Worm (Caenorhabditis elegans) whole organism, late embryonic: ENCODE measurements around the gene cdc-25.2.

Source experiments
- C38D4.7 ChIP-seq: fragments of 200-800 bp; sonication (Bioruptor generic); optimal IDR thresholded peaks from 2 replicates; lab custom pipeline; 2018; ENCODE audit warnings: mild to moderate bottlenecking, missing genetic modification characterization, moderate library complexity, missing compliant biosample characterization
- F13H6.1 ChIP-seq: sonication (generic microtip); optimal IDR thresholded peaks from 2 replicates; lab custom pipeline; 2016; ENCODE audit warnings: missing genetic modification characterization, missing compliant biosample characterization
- K02D7.2 ChIP-seq: sonication (generic microtip); optimal IDR thresholded peaks from 2 replicates; lab custom pipeline; 2017; ENCODE audit warnings: mild to moderate bottlenecking, missing genetic modification characterization, missing compliant biosample characterization
- K09A11.1 ChIP-seq: sonication (generic microtip); optimal IDR thresholded peaks from 2 replicates; lab custom pipeline; 2017; ENCODE audit warnings: antibody characterized with exemption, mild to moderate bottlenecking, missing genetic modification characterization, missing compliant biosample characterization; ENCODE audit not compliant: insufficient read depth
- ahr-1 ChIP-seq: sonication (generic microtip); optimal IDR thresholded peaks from 2 replicates; lab custom pipeline; 2016; ENCODE audit warnings: missing genetic modification characterization, missing compliant biosample characterization
- ama-1 ChIP-seq: fragments of 150-350 bp; optimal IDR thresholded peaks from 2 replicates; lab custom pipeline; 2014
- ceh-18 ChIP-seq: sonication (generic microtip); optimal IDR thresholded peaks from 2 replicates; lab custom pipeline; 2016; ENCODE audit warnings: missing genetic modification characterization, missing compliant biosample characterization
- ceh-2 ChIP-seq: sonication (generic microtip); optimal IDR thresholded peaks from 2 replicates; lab custom pipeline; 2016; ENCODE audit warnings: missing genotype, missing genetic modification characterization, missing compliant biosample characterization
- ceh-22 ChIP-seq: sonication (generic microtip); optimal IDR thresholded peaks from 2 replicates; lab custom pipeline; 2017; ENCODE audit warnings: missing biosample characterization, missing genetic modification characterization
- ceh-30 ChIP-seq: fragments of 150-350 bp; optimal IDR thresholded peaks from 2 replicates; lab custom pipeline; 2014; ENCODE audit warnings: missing biosample characterization, missing genetic modification characterization
- ceh-31 ChIP-seq: sonication (generic microtip); optimal IDR thresholded peaks from 2 replicates; lab custom pipeline; 2016; ENCODE audit warnings: missing genetic modification characterization, missing compliant biosample characterization
- ceh-34 ChIP-seq: sonication (generic microtip); optimal IDR thresholded peaks from 2 replicates; lab custom pipeline; 2016; ENCODE audit warnings: mild to moderate bottlenecking, missing genetic modification characterization, missing compliant biosample characterization
- ceh-9 ChIP-seq: sonication (generic microtip); optimal IDR thresholded peaks from 2 replicates; lab custom pipeline; 2016; ENCODE audit warnings: mild to moderate bottlenecking, missing genetic modification characterization, inconsistent platforms, missing compliant biosample characterization
- che-1 ChIP-seq: sonication (generic microtip); optimal IDR thresholded peaks from 2 replicates; lab custom pipeline; 2016; ENCODE audit warnings: mild to moderate bottlenecking, missing genetic modification characterization, missing compliant biosample characterization
- dve-1 ChIP-seq: sonication (generic microtip); optimal IDR thresholded peaks from 2 replicates; lab custom pipeline; 2017; ENCODE audit warnings: antibody characterized with exemption, mild to moderate bottlenecking, missing genetic modification characterization, missing compliant biosample characterization
- ets-4 ChIP-seq: sonication (generic microtip); optimal IDR thresholded peaks from 2 replicates; lab custom pipeline; 2016; ENCODE audit warnings: missing genetic modification characterization, missing compliant biosample characterization
- eyg-1 ChIP-seq: sonication (generic microtip); optimal IDR thresholded peaks from 2 replicates; lab custom pipeline; 2016; ENCODE audit warnings: missing genotype, missing genetic modification characterization, missing compliant biosample characterization
- fkh-10 ChIP-seq: fragments of 150-350 bp; optimal IDR thresholded peaks from 2 replicates; lab custom pipeline; 2014; ENCODE audit warnings: missing biosample characterization, missing genetic modification reagents, missing genetic modification characterization
- hlh-15 ChIP-seq: sonication (generic microtip); optimal IDR thresholded peaks from 2 replicates; lab custom pipeline; 2016; ENCODE audit warnings: missing genetic modification characterization, missing compliant biosample characterization
- hlh-30 ChIP-seq: sonication (generic microtip); optimal IDR thresholded peaks from 2 replicates; lab custom pipeline; 2017; ENCODE audit warnings: antibody characterized with exemption, missing genetic modification characterization, missing compliant biosample characterization; ENCODE audit not compliant: insufficient read depth
- hlh-6 ChIP-seq: sonication (generic microtip); optimal IDR thresholded peaks from 2 replicates; lab custom pipeline; 2016; ENCODE audit warnings: missing genotype, missing genetic modification characterization, missing compliant biosample characterization
- hlh-8 ChIP-seq: sonication (generic microtip); optimal IDR thresholded peaks from 2 replicates; lab custom pipeline; 2016; ENCODE audit warnings: missing genotype, missing genetic modification characterization, missing compliant biosample characterization
- lim-6 ChIP-seq: sonication (generic microtip); optimal IDR thresholded peaks from 2 replicates; lab custom pipeline; 2016; ENCODE audit warnings: missing genetic modification characterization, missing compliant biosample characterization
- lin-11 ChIP-seq: fragments of 200-800 bp; sonication (Bioruptor generic); optimal IDR thresholded peaks from 2 replicates; lab custom pipeline; 2018; ENCODE audit warnings: mild to moderate bottlenecking, missing genetic modification characterization, missing compliant biosample characterization
- madf-2 ChIP-seq: sonication (generic microtip); optimal IDR thresholded peaks from 2 replicates; lab custom pipeline; 2017; ENCODE audit warnings: missing genetic modification characterization, missing compliant biosample characterization
- mec-3 ChIP-seq: sonication (generic microtip); optimal IDR thresholded peaks from 2 replicates; lab custom pipeline; 2016; ENCODE audit warnings: borderline replicate concordance, missing genetic modification characterization, missing compliant biosample characterization
- nfya-1 ChIP-seq: sonication (generic microtip); optimal IDR thresholded peaks from 2 replicates; lab custom pipeline; 2017; ENCODE audit warnings: missing genetic modification characterization, mild to moderate bottlenecking, missing compliant biosample characterization, antibody characterized with exemption, moderate library complexity
- nhr-11 ChIP-seq: fragments of 150-350 bp; optimal IDR thresholded peaks from 2 replicates; lab custom pipeline; 2014; ENCODE audit warnings: missing biosample characterization, missing genetic modification characterization
- nhr-232 ChIP-seq: sonication (generic microtip); optimal IDR thresholded peaks from 2 replicates; lab custom pipeline; 2016; ENCODE audit warnings: missing genetic modification characterization, missing compliant biosample characterization
- npax-4 ChIP-seq: sonication (generic microtip); optimal IDR thresholded peaks from 2 replicates; lab custom pipeline; 2016; ENCODE audit warnings: missing genetic modification characterization, missing compliant biosample characterization
- pag-3 ChIP-seq: sonication (generic microtip); optimal IDR thresholded peaks from 2 replicates; lab custom pipeline; 2016; ENCODE audit warnings: missing compliant biosample characterization, missing genetic modification characterization, borderline replicate concordance
- pat-9 ChIP-seq: fragments of 200-800 bp; sonication (Bioruptor generic); optimal IDR thresholded peaks from 2 replicates; lab custom pipeline; 2018; ENCODE audit warnings: mild to moderate bottlenecking, missing genetic modification characterization, moderate library complexity, missing compliant biosample characterization
- pax-1 ChIP-seq: fragments of 150-350 bp; optimal IDR thresholded peaks from 2 replicates; lab custom pipeline; 2014; ENCODE audit warnings: missing biosample characterization, missing genetic modification characterization
- pha-2 ChIP-seq: sonication (generic microtip); optimal IDR thresholded peaks from 2 replicates; lab custom pipeline; 2017; ENCODE audit warnings: mild to moderate bottlenecking, missing genetic modification characterization, missing compliant biosample characterization
- pros-1 ChIP-seq: fragments of 150-350 bp; optimal IDR thresholded peaks from 2 replicates; lab custom pipeline; 2014; ENCODE audit warnings: missing biosample characterization, missing genetic modification reagents, missing genetic modification characterization
- ref-2 ChIP-seq: sonication (generic microtip); optimal IDR thresholded peaks from 2 replicates; lab custom pipeline; 2016; ENCODE audit warnings: missing genetic modification characterization, missing compliant biosample characterization
- rnt-1 ChIP-seq: sonication (generic microtip); optimal IDR thresholded peaks from 2 replicates; lab custom pipeline; 2016; ENCODE audit warnings: missing genetic modification characterization, missing compliant biosample characterization
- sdc-2 ChIP-seq: sonication (generic microtip); optimal IDR thresholded peaks from 2 replicates; lab custom pipeline; 2016; ENCODE audit warnings: missing genotype, missing genetic modification characterization, missing compliant biosample characterization
- sox-2 ChIP-seq: fragments of 200-800 bp; sonication (Bioruptor generic); IDR thresholded peaks from 2 replicates; pipeline ENCODE4 v1.3.6; 2022; ENCODE audit warnings: missing genetic modification reagents, missing genetic modification characterization, missing compliant biosample characterization
- ttx-3 ChIP-seq: sonication (generic microtip); optimal IDR thresholded peaks from 2 replicates; lab custom pipeline; 2016; ENCODE audit warnings: missing genetic modification reagents, missing genetic modification characterization, missing compliant biosample characterization
- unc-3 ChIP-seq, 2 experiments: fragments of 200-800 bp in 1 of 2; sonication (Bioruptor generic) in 1 of 2; sonication (generic microtip) in 1 of 2; conservative IDR thresholded peaks in 1 of 2; optimal IDR thresholded peaks in 1 of 2; 2 replicates each; pipeline versions ENCODE4 v1.3.6 to Lab custom; 2016 to 2022; ENCODE audit warnings: missing compliant biosample characterization in 2 of 2, missing genetic modification characterization in 2 of 2, missing genetic modification reagents in 1 of 2
- unc-42 ChIP-seq: sonication (generic microtip); optimal IDR thresholded peaks from 2 replicates; lab custom pipeline; 2016; ENCODE audit warnings: missing genotype, missing genetic modification characterization, missing compliant biosample characterization
- unc-55 ChIP-seq: sonication (generic microtip); optimal IDR thresholded peaks from 2 replicates; lab custom pipeline; 2017; ENCODE audit warnings: missing biosample characterization, missing genetic modification reagents, missing genetic modification characterization
- ztf-16 ChIP-seq: sonication (generic microtip); optimal IDR thresholded peaks from 2 replicates; lab custom pipeline; 2017; ENCODE audit warnings: missing genetic modification characterization, missing compliant biosample characterization

The cdc-25.2 gene

DNA sequence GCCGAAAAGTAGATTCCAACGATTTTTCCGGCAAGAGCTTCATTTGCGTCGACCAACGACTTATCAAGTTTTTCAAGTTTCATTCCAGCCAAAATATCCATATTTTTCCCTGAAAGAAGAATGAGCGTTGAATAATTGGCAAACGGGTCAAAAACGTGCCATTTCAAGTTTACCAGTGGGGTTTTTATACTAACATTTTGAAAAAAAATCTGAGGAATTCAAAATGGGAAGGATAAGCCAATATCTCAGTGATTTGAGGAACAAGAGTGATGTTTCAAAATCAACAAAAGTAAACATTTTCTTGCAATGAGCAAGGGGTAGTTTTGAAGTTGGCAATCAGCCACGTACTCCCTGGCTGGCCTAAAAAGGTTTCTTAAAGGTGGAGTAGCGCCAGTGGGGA, 32.6 kb upstream of the cdc-25.2 start, which contains the start of gene trx-5:
TSS of gene trx-5 (minus strand) at position 101 of the 400 bp plus-strand sequence.
- no peak for TF ChIP-seq sox-2 (GFP tag; lab: Robert Waterston, UW)
- TF ChIP-seq pat-9: no peak
- no peak for TF ChIP-seq rnt-1 (tag; lab: Kevin White, UChicago)
- TF ChIP-seq che-1 (tag; lab: Kevin White, UChicago): no peak
- TF ChIP-seq ceh-9 (tag; lab: Kevin White, UChicago): no peak
- no peak for TF ChIP-seq ceh-34
- TF ChIP-seq ttx-3 (tag; lab: Kevin White, UChicago): no peak
- no peak for TF ChIP-seq lin-11 (tag; lab: Kevin White, UChicago)
- TF ChIP-seq pag-3: no peak
- no peak for TF ChIP-seq nhr-11 (tag; lab: Kevin White, UChicago)
- TF ChIP-seq hlh-15 (tag; lab: Kevin White, UChicago): no peak
- no peak for TF ChIP-seq F13H6.1
- TF ChIP-seq pha-2 (tag; lab: Kevin White, UChicago): no peak

DNA sequence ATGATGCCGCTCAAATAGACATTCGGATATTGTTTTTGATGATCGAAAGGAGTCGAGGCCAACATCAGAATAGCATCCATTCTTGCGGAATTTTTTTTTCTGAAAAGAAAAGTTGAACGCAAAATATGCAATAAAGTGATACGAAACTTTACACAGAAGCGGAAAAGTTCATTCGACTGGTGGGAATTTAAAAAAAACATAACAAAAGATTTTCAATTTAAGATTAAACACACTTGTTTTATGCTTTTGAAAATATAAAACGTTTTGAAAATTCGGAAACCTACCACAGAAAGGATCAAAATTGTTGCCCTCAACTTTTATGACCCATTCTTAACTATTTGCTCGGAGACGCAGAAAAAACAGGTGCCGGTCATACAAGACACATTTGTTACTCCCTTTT, 29.9 kb upstream of the cdc-25.2 start, which contains the start of gene K02H11.9:
TSS of gene K02H11.9 (minus strand) at position 101 of the 400 bp plus-strand sequence.
- TF ChIP-seq hlh-6 (tag; lab: Kevin White, UChicago) (no peak), pha-2 (tag; lab: Kevin White, UChicago) (no peak), K02D7.2 (no peak), unc-3 (GFP tag; conservative IDR thresholded peaks at IDR 0.05; lab: Robert Waterston, UW) (no peak), unc-3 (tag; optimal IDR thresholded peaks at IDR 0.05; lab: Kevin White, UChicago) (no peak), mec-3 (no peak), npax-4 (tag; lab: Kevin White, UChicago) (no peak), unc-42 (tag; lab: Kevin White, UChicago) (no peak), ceh-31 (tag; lab: Kevin White, UChicago) (no peak), ceh-2 (tag; lab: Kevin White, UChicago) (no peak), unc-55 (no peak), eyg-1 (tag; lab: Kevin White, UChicago) (no peak), madf-2 (tag; lab: Kevin White, UChicago) (no peak), hlh-8 (tag; lab: Kevin White, UChicago) (no peak), ref-2 (tag; lab: Kevin White, UChicago) (no peak), ceh-18 (tag; lab: Kevin White, UChicago) (no peak), lin-11 (tag; lab: Kevin White, UChicago) (no peak), ceh-30 (tag; lab: Kevin White, UChicago) (no peak), pax-1 (tag; lab: Kevin White, UChicago) (no peak)

DNA sequence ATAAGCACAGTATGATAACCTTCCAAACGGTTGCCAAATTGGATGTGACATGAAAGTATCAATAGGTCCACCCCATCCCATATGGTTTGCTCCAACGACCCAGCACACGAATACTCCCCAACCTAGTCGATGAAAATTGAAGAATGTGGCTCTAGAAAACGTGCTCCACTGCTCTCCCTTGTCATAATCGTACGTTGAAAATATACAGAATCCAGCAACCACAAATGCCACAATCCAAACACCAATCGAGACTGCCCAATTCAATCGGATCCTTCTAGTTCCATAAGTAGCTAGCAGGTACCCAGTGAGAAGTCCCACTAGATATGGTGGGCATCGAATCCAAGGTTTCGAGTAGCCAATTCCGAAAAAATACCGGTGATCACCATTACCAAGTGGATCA, 28.0 kb upstream of the cdc-25.2 start:
- no peak for TF ChIP-seq K02D7.2
- TF ChIP-seq fkh-10 (GFP tag; lab: Kevin White, UChicago): no peak
- TF ChIP-seq ztf-16 (tag; lab: Kevin White, UChicago): no peak
- TF ChIP-seq eyg-1 (tag; lab: Kevin White, UChicago): no peak
- no peak for TF ChIP-seq ref-2 (tag; lab: Kevin White, UChicago)
- TF ChIP-seq nfya-1: no peak
- no peak for TF ChIP-seq K09A11.1
- no peak for TF ChIP-seq ahr-1 (tag; lab: Kevin White, UChicago)

DNA sequence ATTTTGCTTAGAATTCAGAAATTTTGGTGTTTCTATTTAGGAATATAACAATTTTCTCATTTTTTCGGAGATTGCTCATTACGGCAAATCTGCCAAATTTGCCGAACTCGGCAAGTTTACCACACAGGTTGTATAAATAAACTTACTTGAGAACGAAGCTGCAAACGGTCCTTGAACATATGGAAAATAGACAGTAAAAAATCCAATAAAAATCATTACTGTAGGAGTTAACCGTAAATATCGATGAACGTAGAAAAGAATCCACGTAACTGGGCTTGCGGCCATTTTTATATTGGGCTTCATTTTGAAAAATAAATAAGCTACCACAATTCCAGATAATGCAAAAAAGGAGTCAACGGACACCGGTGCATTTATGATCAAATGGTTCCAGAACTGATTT, 26.6 kb upstream of the cdc-25.2 start:
- TF ChIP-seq npax-4 (tag; lab: Kevin White, UChicago) (no peak), K09A11.1 (no peak), nhr-232 (tag; lab: Kevin White, UChicago) (no peak), pax-1 (tag; lab: Kevin White, UChicago) (no peak)
- TF ChIP-seq, all 69 proteins: peak for 0

DNA sequence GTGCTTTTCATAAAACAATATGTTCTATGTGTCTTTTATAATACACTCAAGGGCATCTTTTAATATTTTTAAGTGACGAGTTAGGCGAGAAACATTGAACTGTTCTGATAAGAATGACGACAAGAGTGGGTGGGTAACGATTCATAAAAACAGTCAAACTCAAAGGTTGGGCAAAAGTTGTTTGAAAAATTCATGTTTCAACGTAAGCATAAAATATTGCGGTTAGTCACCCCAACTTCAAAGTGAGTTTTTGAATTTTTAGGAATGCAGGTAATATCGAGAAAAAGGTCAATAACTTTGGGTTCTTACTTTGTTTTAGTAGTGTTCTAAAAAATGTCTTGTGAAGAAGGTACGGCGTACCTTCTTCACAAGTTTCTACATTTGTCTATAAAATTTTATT, 25.1 kb upstream of the cdc-25.2 start, which contains the start of gene oac-31:
TSS of gene oac-31 (minus strand) at position 101 of the 400 bp plus-strand sequence.
- no peak for TF ChIP-seq pros-1 (tag; lab: Kevin White, UChicago)
- no peak for TF ChIP-seq rnt-1 (tag; lab: Kevin White, UChicago)
- TF ChIP-seq ceh-34: no peak
- no peak for TF ChIP-seq ama-1 (lab: Kevin White, UChicago)
- no peak for TF ChIP-seq ceh-22 (tag; lab: Kevin White, UChicago)
- TF ChIP-seq K02D7.2: no peak
- TF ChIP-seq sdc-2 (tag; lab: Kevin White, UChicago): no peak
- no peak for TF ChIP-seq ets-4 (tag; lab: Kevin White, UChicago)
- no peak for TF ChIP-seq F13H6.1
- TF ChIP-seq C38D4.7 (GFP tag; lab: Kevin White, UChicago): no peak
- no peak for TF ChIP-seq fkh-10 (GFP tag; lab: Kevin White, UChicago)
- TF ChIP-seq sox-2 (GFP tag; lab: Robert Waterston, UW): no peak
- TF ChIP-seq mec-3: no peak
- no peak for TF ChIP-seq dve-1 (tag; lab: Kevin White, UChicago)
- TF ChIP-seq hlh-30 (tag; lab: Kevin White, UChicago): no peak
- TF ChIP-seq lim-6 (tag; lab: Kevin White, UChicago): no peak
- no peak for TF ChIP-seq K09A11.1
- no peak for TF ChIP-seq ztf-16 (tag; lab: Kevin White, UChicago)
